Fruit fly (Drosophila melanogaster): ENCODE data around the gene kipf.

kipf gene

DNA sequence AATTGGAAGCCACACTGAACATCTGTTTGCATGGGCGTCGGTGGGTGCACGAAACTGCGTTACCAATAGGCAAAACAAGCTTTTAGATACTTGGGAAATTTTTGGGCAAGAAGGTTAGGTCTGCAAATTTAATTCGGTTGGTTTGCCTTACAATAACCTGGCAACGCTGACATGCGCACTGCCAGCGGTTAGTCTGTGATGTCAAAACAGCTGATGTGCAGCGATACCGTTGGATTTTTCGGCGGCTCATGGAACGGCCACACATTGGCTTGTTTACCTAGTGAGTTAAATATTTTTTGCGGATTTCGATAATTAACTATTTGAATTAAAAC, 26.8 kb upstream of the kipf start, which contains the start of gene ArgRS-m (continued):
- TF ChIP-seq pros (GFP tag; optimal IDR thresholded peaks at IDR 0.05) (no peak), D19B (GFP tag; optimal IDR thresholded peaks at IDR 0.05) (peak; percentile 28), Dfd (GFP tag; optimal IDR thresholded peaks at IDR 0.05) (no peak), MESR4 (GFP tag; optimal IDR thresholded peaks at IDR 0.05) (peak; percentile 11), Nf-YB (GFP tag; optimal IDR thresholded peaks at IDR 0.05) (peak; percentile 6), cas (GFP tag; IDR thresholded peaks at IDR 0.05) (0 out of 2 replicates have a peak, but pooled peaks have one; percentile 10), CG10274 (GFP tag; optimal IDR thresholded peaks at IDR 0.05) (no peak), insv (GFP tag; optimal IDR thresholded peaks at IDR 0.05) (peak in 1 of 2 experiments; percentile 25), bab2 (GFP tag; optimal IDR thresholded peaks at IDR 0.05) (peak; percentile 55), CG4730 (GFP tag; IDR thresholded peaks at IDR 0.05) (no peak), CG3995 (GFP tag; optimal IDR thresholded peaks at IDR 0.05) (peak; percentile 12), Taf1 (GFP tag; IDR thresholded peaks at IDR 0.05) (no peak), CG10543 (GFP tag; optimal IDR thresholded peaks at IDR 0.05) (peak; percentile 59), klu (GFP tag; IDR thresholded peaks at IDR 0.05) (no peak), jing (GFP tag; optimal IDR thresholded peaks at IDR 0.05) (no peak), tap (tag; optimal IDR thresholded peaks at IDR 0.05) (no peak), pb (GFP tag; optimal IDR thresholded peaks at IDR 0.05) (peak; percentile 12), CG5245 (GFP tag; optimal IDR thresholded peaks at IDR 0.05) (no peak), luna (GFP tag; optimal IDR thresholded peaks at IDR 0.05) (no peak), inv (GFP tag; IDR thresholded peaks at IDR 0.05; ENCODE audit: partially characterized antibody) (no peak), Bteb2 (GFP tag; optimal IDR thresholded peaks at IDR 0.05) (peak; percentile 63), schlank (tag; optimal IDR thresholded peaks at IDR 0.05) (peak; percentile 42), jumu (GFP tag; optimal IDR thresholded peaks at IDR 0.05) (peak; percentile 68), CG17802 (tag; optimal IDR thresholded peaks at IDR 0.05) (no peak), Sox100B (GFP tag; optimal IDR thresholded peaks at IDR 0.05) (no peak), lab (GFP tag; optimal IDR thresholded peaks at IDR 0.05) (peak; percentile 78), CG9817 (tag; optimal IDR thresholded peaks at IDR 0.05) (peak; percentile 48), sna (GFP tag; IDR thresholded peaks at IDR 0.05; ENCODE audit: partially characterized antibody) (peak; percentile 44; the same call in 1 of the 2 replicates), Hand (GFP tag; optimal IDR thresholded peaks at IDR 0.05) (no peak), bowl (GFP tag; IDR thresholded peaks at IDR 0.05) (no peak), vnd (GFP tag; IDR thresholded peaks at IDR 0.05; ENCODE audit: partially characterized antibody) (no peak), h (optimal IDR thresholded peaks at IDR 0.05) (no peak), CG1792 (GFP tag; optimal IDR thresholded peaks at IDR 0.05) (no peak), E2f2 (GFP tag; IDR thresholded peaks at IDR 0.05) (peak; percentile 59), so (GFP tag; IDR thresholded peaks at IDR 0.05) (no peak), HLH54F (GFP tag; optimal IDR thresholded peaks at IDR 0.05) (peak; percentile 69), Atf3 (GFP tag; optimal IDR thresholded peaks at IDR 0.05) (peak; percentile 55), ase (GFP tag; IDR thresholded peaks at IDR 0.05) (no peak), row (GFP tag; IDR thresholded peaks at IDR 0.05) (peak; percentile 59; the same call in 2 of the 3 replicates), dmrt99B (tag; optimal IDR thresholded peaks at IDR 0.05) (no peak), gsb (GFP tag; IDR thresholded peaks at IDR 0.05) (no peak), cad (GFP tag; optimal IDR thresholded peaks at IDR 0.05) (no peak), Xrp1 (GFP tag; IDR thresholded peaks at IDR 0.05) (peak; percentile 16; the same call in 1 of the 2 replicates), CG13894 (tag; optimal IDR thresholded peaks at IDR 0.05) (peak; percentile 4), zfh2 (GFP tag; optimal IDR thresholded peaks at IDR 0.05) (peak; percentile 73), CG12219 (GFP tag; optimal IDR thresholded peaks at IDR 0.05) (no peak), Camta (GFP tag; optimal IDR thresholded peaks at IDR 0.05) (peak; percentile 20), CG11456 (GFP tag; IDR thresholded peaks at IDR 0.05) (peak; percentile 73; the same call in 1 of the 3 replicates), unpg (GFP tag; optimal IDR thresholded peaks at IDR 0.05) (peak; percentile 42), CG3281 (GFP tag; optimal IDR thresholded peaks at IDR 0.05) (peak; percentile 15), wor (GFP tag; IDR thresholded peaks at IDR 0.05) (no peak), Hr39 (optimal IDR thresholded peaks at IDR 0.05) (no peak), Atf6 (GFP tag; IDR thresholded peaks at IDR 0.05) (peak; percentile 54; the same call in 1 of the 2 replicates)
